Fruit fly (Drosophila melanogaster) whole organism, embryonic: ENCODE data around the gene Ubc7.

Source experiments
- Adf1 ChIP-seq: fragments of 200-800 bp; sonication (Bioruptor generic); IDR thresholded peaks from 2 replicates; pipeline ENCODE4 v1.3.6; 2022; ENCODE audit warnings: missing biosample characterization, missing genetic modification characterization
- CG12942 ChIP-seq: fragments of 200-800 bp; sonication (Bioruptor generic); optimal IDR thresholded peaks from 3 replicates; lab custom pipeline; 2016; ENCODE audit warnings: missing biosample characterization, missing genetic modification characterization
- CG13296 ChIP-seq: fragments of 200-800 bp; sonication (Bioruptor generic); optimal IDR thresholded peaks from 3 replicates; lab custom pipeline; 2018; ENCODE audit warnings: missing biosample characterization, mild to moderate bottlenecking, missing genetic modification characterization
- CG15514 ChIP-seq: fragments of 200-800 bp; sonication (Bioruptor generic); optimal IDR thresholded peaks from 3 replicates; lab custom pipeline; 2017; ENCODE audit warnings: missing biosample characterization, missing genetic modification characterization, mild to moderate bottlenecking, moderate library complexity, missing genetic modification reagents
- CG15696 ChIP-seq: fragments of 200-800 bp; sonication (Bioruptor generic); optimal IDR thresholded peaks from 2 replicates; lab custom pipeline; 2019; ENCODE audit warnings: missing biosample characterization, mild to moderate bottlenecking, missing genetic modification characterization, moderate library complexity
- CG17802 ChIP-seq: fragments of 200-800 bp; sonication (Bioruptor generic); optimal IDR thresholded peaks from 2 replicates; lab custom pipeline; 2018; ENCODE audit warnings: missing biosample characterization, mild to moderate bottlenecking, missing genetic modification characterization, moderate library complexity
- CG18011 ChIP-seq: fragments of 200-800 bp; sonication (Bioruptor generic); optimal IDR thresholded peaks from 2 replicates; lab custom pipeline; 2017; ENCODE audit warnings: missing biosample characterization, missing genetic modification characterization, mild to moderate bottlenecking, moderate library complexity, missing genotype
- CG2120 ChIP-seq: fragments of 200-800 bp; sonication (Bioruptor generic); optimal IDR thresholded peaks from 3 replicates; lab custom pipeline; 2016; ENCODE audit warnings: missing biosample characterization, missing genetic modification characterization
- CG30020 ChIP-seq: fragments of 200-800 bp; optimal IDR thresholded peaks from 2 replicates; lab custom pipeline; 2019; ENCODE audit warnings: missing biosample characterization, mild to moderate bottlenecking, missing genetic modification characterization, moderate library complexity
- CG30403 ChIP-seq: fragments of 200-800 bp; sonication (Bioruptor generic); optimal IDR thresholded peaks from 3 replicates; lab custom pipeline; 2016; ENCODE audit warnings: missing biosample characterization, missing genetic modification characterization
- CG3163 ChIP-seq: fragments of 200-800 bp; sonication (Bioruptor generic); optimal IDR thresholded peaks from 3 replicates; lab custom pipeline; 2016; ENCODE audit warnings: missing biosample characterization, missing genetic modification characterization
- CG34376 ChIP-seq: fragments of 200-800 bp; sonication (Bioruptor generic); optimal IDR thresholded peaks from 2 replicates; lab custom pipeline; 2018; ENCODE audit warnings: missing biosample characterization, mild to moderate bottlenecking, missing genetic modification characterization
- CG3838 ChIP-seq: fragments of 200-800 bp; sonication (Bioruptor generic); optimal IDR thresholded peaks from 3 replicates; lab custom pipeline; 2016; ENCODE audit warnings: missing biosample characterization, missing genetic modification characterization
- CG5245 ChIP-seq: fragments of 200-800 bp; sonication (Bioruptor generic); optimal IDR thresholded peaks from 3 replicates; lab custom pipeline; 2016; ENCODE audit warnings: missing biosample characterization, missing genetic modification characterization
- CG5953 ChIP-seq: fragments of 200-800 bp; sonication (Bioruptor generic); IDR thresholded peaks from 2 replicates; pipeline ENCODE4 v1.3.6; 2022; ENCODE audit warnings: missing biosample characterization, missing genetic modification characterization
- CG7271 ChIP-seq: fragments of 200-800 bp; sonication (Bioruptor generic); optimal IDR thresholded peaks from 2 replicates; lab custom pipeline; 2018; ENCODE audit warnings: missing biosample characterization, mild to moderate bottlenecking, missing genetic modification characterization, moderate library complexity
- CG8924 ChIP-seq: fragments of 200-800 bp; optimal IDR thresholded peaks from 3 replicates; lab custom pipeline; 2019; ENCODE audit warnings: missing biosample characterization, mild to moderate bottlenecking, missing genetic modification characterization, moderate library complexity
- CG9215 ChIP-seq: fragments of 200-800 bp; sonication (Bioruptor generic); IDR thresholded peaks from 2 replicates; pipeline ENCODE4 v1.3.6; 2022; ENCODE audit warnings: missing biosample characterization, missing genetic modification characterization
- CG9437 ChIP-seq: fragments of 200-800 bp; sonication (Bioruptor generic); optimal IDR thresholded peaks from 2 replicates; lab custom pipeline; 2018; ENCODE audit warnings: missing biosample characterization, mild to moderate bottlenecking, missing genetic modification characterization
- Chrac-16 ChIP-seq: fragments of 200-800 bp; sonication (Bioruptor generic); optimal IDR thresholded peaks from 3 replicates; lab custom pipeline; 2016; ENCODE audit warnings: missing biosample characterization, missing genetic modification characterization
- E2f1 ChIP-seq: fragments of 200-800 bp; sonication (Bioruptor generic); IDR thresholded peaks from 2 replicates; pipeline ENCODE4 v1.3.6; 2022; ENCODE audit warnings: missing biosample characterization, missing genetic modification characterization
- GATAe ChIP-seq: fragments of 200-800 bp; sonication (Bioruptor generic); conservative IDR thresholded peaks from 2 replicates; pipeline ENCODE4 v1.3.6; 2022; ENCODE audit warnings: missing biosample characterization, missing genetic modification characterization
- HLHmδ ChIP-seq: fragments of 200-800 bp; sonication (Bioruptor generic); optimal IDR thresholded peaks from 2 replicates; lab custom pipeline; 2018; ENCODE audit warnings: missing biosample characterization, mild to moderate bottlenecking, missing genetic modification characterization, moderate library complexity
- HmgZ ChIP-seq: fragments of 200-800 bp; sonication (Bioruptor generic); optimal IDR thresholded peaks from 2 replicates; lab custom pipeline; 2018; ENCODE audit warnings: missing biosample characterization, mild to moderate bottlenecking, missing genetic modification characterization
- Hr3 ChIP-seq: fragments of 200-800 bp; sonication (Bioruptor generic); optimal IDR thresholded peaks from 3 replicates; lab custom pipeline; 2016; ENCODE audit warnings: missing biosample characterization, missing genetic modification characterization
- Lim3 ChIP-seq: fragments of 200-800 bp; sonication (Bioruptor generic); IDR thresholded peaks from 2 replicates; pipeline ENCODE4 v1.3.6; 2022; ENCODE audit warnings: missing biosample characterization, missing genetic modification characterization
- NC2β ChIP-seq: fragments of 200-800 bp; sonication (Bioruptor generic); optimal IDR thresholded peaks from 2 replicates; lab custom pipeline; 2016; ENCODE audit warnings: missing biosample characterization, missing genetic modification characterization
- Nf-YA ChIP-seq: fragments of 200-800 bp; sonication (Bioruptor generic); IDR thresholded peaks from 2 replicates; pipeline ENCODE4 v1.3.6; 2022; ENCODE audit warnings: missing biosample characterization, missing genetic modification characterization
- Stat92E ChIP-seq, 3 experiments: fragments of >200 bp in 2 of 3; fragments of 200-800 bp in 1 of 3; sonication (Bioruptor generic) in 1 of 3; optimal IDR thresholded peaks; 2 replicates each; lab custom pipeline; 2017 to 2019; ENCODE audit warnings: missing biosample characterization in 3 of 3, missing genetic modification characterization in 3 of 3, mild to moderate bottlenecking in 1 of 3, moderate library complexity in 1 of 3
- bbx ChIP-seq: fragments of 200-800 bp; sonication (Bioruptor generic); IDR thresholded peaks from 2 replicates; pipeline ENCODE4 v1.3.6; 2022; ENCODE audit warnings: missing biosample characterization, missing genetic modification characterization; ENCODE audit not compliant: partially characterized antibody
- btn ChIP-seq: fragments of 200-800 bp; sonication (Bioruptor generic); optimal IDR thresholded peaks from 2 replicates; lab custom pipeline; 2016; ENCODE audit warnings: missing biosample characterization, missing genetic modification characterization
- dan ChIP-seq: fragments of 200-800 bp; sonication (Bioruptor generic); IDR thresholded peaks from 2 replicates; pipeline ENCODE4 v1.3.6; 2022; ENCODE audit warnings: missing biosample characterization, missing genetic modification characterization
- dm ChIP-seq: fragments of 200-800 bp; sonication (Bioruptor generic); optimal IDR thresholded peaks from 3 replicates; lab custom pipeline; 2016; ENCODE audit warnings: missing biosample characterization, missing genetic modification characterization
- esg ChIP-seq: fragments of 200-800 bp; sonication (Bioruptor generic); conservative IDR thresholded peaks from 2 replicates; pipeline ENCODE4 v1.3.6; 2022; ENCODE audit warnings: missing biosample characterization, missing genetic modification characterization
- lov ChIP-seq, 2 experiments: fragments of 200-800 bp in 1 of 2; fragments of >200 bp in 1 of 2; sonication (Bioruptor generic) in 1 of 2; IDR thresholded peaks in 1 of 2; optimal IDR thresholded peaks in 1 of 2; 2 replicates in 1 of 2; 3 replicates in 1 of 2; pipeline versions ENCODE4 v1.3.6 to Lab custom; 2017 to 2022; ENCODE audit warnings: missing biosample characterization in 1 of 2, missing genetic modification characterization in 1 of 2
- luna ChIP-seq: fragments of 200-800 bp; sonication (Bioruptor generic); optimal IDR thresholded peaks from 2 replicates; lab custom pipeline; 2016; ENCODE audit warnings: missing biosample characterization, missing genetic modification characterization
- org-1 ChIP-seq: fragments of 200-800 bp; sonication (Bioruptor generic); optimal IDR thresholded peaks from 2 replicates; lab custom pipeline; 2017; ENCODE audit warnings: missing biosample characterization, missing genetic modification characterization
- pho ChIP-seq: fragments of 200-800 bp; sonication (Bioruptor generic); optimal IDR thresholded peaks from 2 replicates; lab custom pipeline; 2016; ENCODE audit warnings: missing biosample characterization, missing genetic modification characterization
- pnt ChIP-seq: fragments of 200-800 bp; sonication (Bioruptor generic); optimal IDR thresholded peaks from 3 replicates; lab custom pipeline; 2016; ENCODE audit warnings: missing biosample characterization, missing genetic modification characterization
- psq ChIP-seq: fragments of 200-800 bp; sonication (Bioruptor generic); optimal IDR thresholded peaks from 2 replicates; lab custom pipeline; 2017; ENCODE audit warnings: missing biosample characterization, missing genetic modification characterization
- pum ChIP-seq: fragments of 200-800 bp; sonication (Bioruptor generic); optimal IDR thresholded peaks from 2 replicates; lab custom pipeline; 2016; ENCODE audit warnings: missing biosample characterization, missing genetic modification characterization
- slbo ChIP-seq: fragments of 200-800 bp; sonication (Bioruptor generic); IDR thresholded peaks from 2 replicates; pipeline ENCODE4 v1.3.6; 2022; ENCODE audit warnings: missing biosample characterization, missing genetic modification characterization
- slou ChIP-seq: fragments of 200-800 bp; sonication (Bioruptor generic); optimal IDR thresholded peaks from 3 replicates; lab custom pipeline; 2016; ENCODE audit warnings: missing biosample characterization, missing genetic modification characterization
- slp2 ChIP-seq: fragments of 200-800 bp; sonication (Bioruptor generic); optimal IDR thresholded peaks from 2 replicates; lab custom pipeline; 2016; ENCODE audit warnings: missing biosample characterization, missing genetic modification characterization
- stc ChIP-seq: fragments of 200-800 bp; sonication (Bioruptor generic); IDR thresholded peaks from 2 replicates; pipeline ENCODE4 v1.3.6; 2022; ENCODE audit warnings: missing biosample characterization, missing genetic modification characterization
- stwl ChIP-seq: fragments of 200-800 bp; sonication (Bioruptor generic); optimal IDR thresholded peaks from 3 replicates; lab custom pipeline; 2018; ENCODE audit warnings: missing biosample characterization, mild to moderate bottlenecking, missing genetic modification characterization, moderate library complexity
- tin ChIP-seq: fragments of 200-800 bp; sonication (Bioruptor generic); optimal IDR thresholded peaks from 3 replicates; lab custom pipeline; 2016; ENCODE audit warnings: missing biosample characterization, missing genetic modification characterization
- unpg ChIP-seq: fragments of 200-800 bp; sonication (Bioruptor generic); optimal IDR thresholded peaks from 3 replicates; lab custom pipeline; 2018; ENCODE audit warnings: missing biosample characterization, mild to moderate bottlenecking, missing genetic modification characterization, moderate library complexity
- usp ChIP-seq: fragments of >200 bp; optimal IDR thresholded peaks from 2 replicates; lab custom pipeline; 2017; ENCODE audit warnings: missing biosample characterization, missing genetic modification characterization
- vfl ChIP-seq: fragments of 200-800 bp; sonication (Bioruptor generic); optimal IDR thresholded peaks from 2 replicates; lab custom pipeline; 2016; ENCODE audit warnings: missing biosample characterization, missing genetic modification characterization
- zfh1 ChIP-seq: fragments of 200-800 bp; sonication (Bioruptor generic); IDR thresholded peaks from 3 replicates; pipeline ENCODE4 v1.3.6; 2022; ENCODE audit warnings: missing biosample characterization, missing genetic modification characterization

The Ubc7 gene

dm6 chrX:16552567-16552966 lies 40.9 kb upstream of the Ubc7 start (continued):
- no peak for TF ChIP-seq HLHmδ
- peak; percentile 90 for TF ChIP-seq unpg (GFP tag; lab: Kevin White, UChicago)
- TF ChIP-seq CG12942 (GFP tag; lab: Kevin White, UChicago), result peak; percentile 70
- peak; percentile 81 for TF ChIP-seq E2f1 (GFP tag; lab: Robert Waterston, UW)
- peak; percentile 70 for TF ChIP-seq CG18011 (GFP tag; lab: Kevin White, UChicago)
- peak; percentile 82 for TF ChIP-seq zfh1 (GFP tag; lab: Robert Waterston, UW)
- TF ChIP-seq org-1 (GFP tag; lab: Kevin White, UChicago), result peak; percentile 74
- peak; percentile 31 for TF ChIP-seq Hr3 (GFP tag; lab: Kevin White, UChicago)
- TF ChIP-seq dan (GFP tag; lab: Robert Waterston, UW), result no peak
- peak; percentile 86 for TF ChIP-seq CG8924 (tag; lab: Kevin White, UChicago)
- peak; percentile 36 for TF ChIP-seq pho (GFP tag; lab: Kevin White, UChicago)
- TF ChIP-seq CG17802, result peak; percentile 56
- TF ChIP-seq CG34376, result peak; percentile 90
- peak; percentile 43 for TF ChIP-seq pum
- TF ChIP-seq CG9215 (GFP tag; lab: Robert Waterston, UW), result no peak
- peak; percentile 87 for TF ChIP-seq CG30403 (GFP tag; lab: Kevin White, UChicago)
- TF ChIP-seq lov (optimal IDR thresholded peaks at IDR 0.05; lab: Kevin White, UChicago), result no peak
- TF ChIP-seq lov (GFP tag; IDR thresholded peaks at IDR 0.05; lab: Robert Waterston, UW), result 0 out of 3 replicates have a peak, but pooled peaks have one; percentile 53
- peak; percentile 42 for TF ChIP-seq CG3838 (GFP tag; lab: Kevin White, UChicago)
- TF ChIP-seq Lim3 (GFP tag; lab: Robert Waterston, UW), result no peak
- no peak for TF ChIP-seq bbx (GFP tag; lab: Robert Waterston, UW)
- TF ChIP-seq CG15514 (GFP tag; lab: Kevin White, UChicago), result peak; percentile 77
- peak; percentile 27; the same call in 1 of the 2 replicates for TF ChIP-seq Nf-YA (GFP tag; lab: Robert Waterston, UW)
- TF ChIP-seq esg (GFP tag; lab: Robert Waterston, UW), result peak; percentile 73
- peak; percentile 79 for TF ChIP-seq Chrac-16
- TF ChIP-seq slp2, result no peak
- TF ChIP-seq pnt (GFP tag; lab: Kevin White, UChicago), result peak; percentile 47
- TF ChIP-seq CG9437 (GFP tag; lab: Kevin White, UChicago), result peak; percentile 77
- TF ChIP-seq CG7271 (tag; lab: Kevin White, UChicago), result no peak
- TF ChIP-seq HmgZ, result peak; percentile 83
- TF ChIP-seq stwl (tag; lab: Kevin White, UChicago), result no peak
- TF ChIP-seq CG2120, result peak; percentile 82
- peak; percentile 50 for TF ChIP-seq NC2β (GFP tag; lab: Kevin White, UChicago)
- peak in 1 of 3 experiments; percentile 34 for TF ChIP-seq Stat92E (GFP tag; optimal IDR thresholded peaks at IDR 0.05; lab: Kevin White, UChicago)
- peak; percentile 52 for TF ChIP-seq CG15696 (tag; lab: Kevin White, UChicago)
- TF ChIP-seq Adf1 (GFP tag; lab: Robert Waterston, UW), result no peak
- peak; percentile 68 for TF ChIP-seq slou
- no peak for TF ChIP-seq dm (GFP tag; lab: Kevin White, UChicago)
- TF ChIP-seq GATAe, result peak; percentile 73; the same call in 1 of the 2 replicates
- peak; percentile 30 for TF ChIP-seq CG30020 (tag; lab: Kevin White, UChicago)
- peak; percentile 76 for TF ChIP-seq tin (GFP tag; lab: Kevin White, UChicago)
- TF ChIP-seq CG13296 (GFP tag; lab: Kevin White, UChicago), result peak; percentile 82
- TF ChIP-seq usp (GFP tag; lab: Kevin White, UChicago), result no peak
- TF ChIP-seq btn (GFP tag; lab: Kevin White, UChicago), result no peak
- no peak for TF ChIP-seq psq (GFP tag; lab: Kevin White, UChicago)
- peak; percentile 86 for TF ChIP-seq slbo (GFP tag; lab: Robert Waterston, UW)
- no peak for TF ChIP-seq CG3163
- peak; percentile 14 for TF ChIP-seq luna (GFP tag; lab: Kevin White, UChicago)
- peak; percentile 70 for TF ChIP-seq CG5953 (GFP tag; lab: Robert Waterston, UW)
- peak; percentile 72 for TF ChIP-seq stc (GFP tag; lab: Robert Waterston, UW)
- TF ChIP-seq CG5245, result peak; percentile 69
- peak; percentile 42 for TF ChIP-seq vfl (GFP tag; lab: Kevin White, UChicago)
